ENCODE assay signal across 4 worm cellular contexts in genomic region chrX:876935-877334, ce11.
TF ChIP-seq lines count a peak whose summit lies in the region.

Gene ZC13.1, plus strand, starts transcription at chrX:877239.

TF ChIP-seq in whole organism, L2 larva, 48 proteins besides CTCF, POLR2A, EP300 and RAD21 (continued from another document):
- TF ChIP-seq C34F6.9 (tag; optimal IDR thresholded peaks at IDR 0.05; lab: Kevin White, UChicago) (peak; percentile 87), nhr-77 (tag; optimal IDR thresholded peaks at IDR 0.05; lab: Kevin White, UChicago) (no peak), unc-39 (tag; optimal IDR thresholded peaks at IDR 0.05; lab: Kevin White, UChicago) (no peak), nhr-25 (tag; optimal IDR thresholded peaks at IDR 0.05; lab: Kevin White, UChicago) (peak; percentile 69), aly-2 (tag; optimal IDR thresholded peaks at IDR 0.05; lab: Kevin White, UChicago) (no peak), sma-9 (GFP tag; optimal IDR thresholded peaks at IDR 0.05; lab: Kevin White, UChicago) (peak; percentile 60), sma-9 (tag; optimal IDR thresholded peaks at IDR 0.05; lab: Kevin White, UChicago) (no peak), unc-55 (GFP tag; optimal IDR thresholded peaks at IDR 0.05; lab: Kevin White, UChicago) (peak; percentile 80), lin-39 (tag; optimal IDR thresholded peaks at IDR 0.05; lab: Kevin White, UChicago) (no peak), lsy-2 (tag; optimal IDR thresholded peaks at IDR 0.05; lab: Kevin White, UChicago) (peak; percentile 6 to 67), ztf-4 (tag; optimal IDR thresholded peaks at IDR 0.05; lab: Kevin White, UChicago) (no peak), nhr-6 (tag; optimal IDR thresholded peaks at IDR 0.05; lab: Kevin White, UChicago) (no peak), egl-27 (tag; optimal IDR thresholded peaks at IDR 0.05; lab: Kevin White, UChicago) (peak; percentile 4), elt-1 (tag; optimal IDR thresholded peaks at IDR 0.05; lab: Kevin White, UChicago) (no peak), nhr-12 (tag; optimal IDR thresholded peaks at IDR 0.05; lab: Kevin White, UChicago) (no peak), nhr-237 (tag; optimal IDR thresholded peaks at IDR 0.05; lab: Kevin White, UChicago) (no peak), elt-3 (tag; optimal IDR thresholded peaks at IDR 0.05; lab: Kevin White, UChicago) (no peak), mab-5 (tag; optimal IDR thresholded peaks at IDR 0.05; lab: Kevin White, UChicago) (no peak), nhr-23 (tag; optimal IDR thresholded peaks at IDR 0.05; lab: Kevin White, UChicago) (no peak)
TF ChIP-seq in whole organism, L2 larva: peak in this region for 18.

TF ChIP-seq in whole organism, L4 larva, 104 proteins besides CTCF, POLR2A, EP300 and RAD21 (continued from another document):
- no peak for TF ChIP-seq lin-39 (tag; optimal IDR thresholded peaks at IDR 0.05; lab: Kevin White, UChicago)
- TF ChIP-seq mes-2 (tag; optimal IDR thresholded peaks at IDR 0.05; lab: Kevin White, UChicago; ENCODE audit: poor library complexity, severe bottlenecking): peak; percentile 81
- peak; percentile 50 for TF ChIP-seq hlh-30 (tag; optimal IDR thresholded peaks at IDR 0.05; lab: Kevin White, UChicago; ENCODE audit: insufficient read depth)
- peak; percentile 66 for TF ChIP-seq fkh-10 (GFP tag; optimal IDR thresholded peaks at IDR 0.05; lab: Kevin White, UChicago)
- no peak for TF ChIP-seq ceh-44 (GFP tag; IDR thresholded peaks at IDR 0.05; lab: Robert Waterston, UW)
- TF ChIP-seq madf-9 (GFP tag; conservative IDR thresholded peaks at IDR 0.05; lab: Robert Waterston, UW): no peak
- peak; percentile 65 for TF ChIP-seq pqm-1 (tag; optimal IDR thresholded peaks at IDR 0.05; lab: Kevin White, UChicago)
- peak; percentile 80 for TF ChIP-seq hmg-1.1 (GFP tag; IDR thresholded peaks at IDR 0.05; lab: Robert Waterston, UW)
- 0 out of 2 replicates have a peak, but pooled peaks have one; percentile 39 for TF ChIP-seq lim-7 (GFP tag; IDR thresholded peaks at IDR 0.05; lab: Robert Waterston, UW)
- TF ChIP-seq lin-13 (GFP tag; optimal IDR thresholded peaks at IDR 0.05; lab: Kevin White, UChicago): peak; percentile 45
- no peak for TF ChIP-seq ceh-32 (tag; optimal IDR thresholded peaks at IDR 0.05; lab: Kevin White, UChicago; ENCODE audit: poor library complexity)
- no peak for TF ChIP-seq nhr-25 (tag; optimal IDR thresholded peaks at IDR 0.05; lab: Kevin White, UChicago; ENCODE audit: borderline replicate concordance, insufficient read depth)
- TF ChIP-seq egl-43 (GFP tag; IDR thresholded peaks at IDR 0.05; lab: Robert Waterston, UW): 0 out of 2 replicates have a peak, but pooled peaks have one; percentile 5
TF ChIP-seq in whole organism, L4 larva: peak in this region for 27.

TF ChIP-seq in whole organism, late embryonic, 69 proteins besides CTCF, POLR2A, EP300 and RAD21 (continued from another document):
- no peak for TF ChIP-seq unc-86 (tag; optimal IDR thresholded peaks at IDR 0.05; lab: Kevin White, UChicago)
- TF ChIP-seq hlh-13 (GFP tag; optimal IDR thresholded peaks at IDR 0.05; lab: Kevin White, UChicago): no peak
- peak; percentile 80 for TF ChIP-seq sdc-2 (tag; optimal IDR thresholded peaks at IDR 0.05; lab: Kevin White, UChicago)
- no peak for TF ChIP-seq che-1 (tag; optimal IDR thresholded peaks at IDR 0.05; lab: Kevin White, UChicago)
- TF ChIP-seq ttx-3 (tag; optimal IDR thresholded peaks at IDR 0.05; lab: Kevin White, UChicago): no peak
- no peak for TF ChIP-seq C38D4.7 (GFP tag; optimal IDR thresholded peaks at IDR 0.05; lab: Kevin White, UChicago)
- TF ChIP-seq pros-1 (tag; optimal IDR thresholded peaks at IDR 0.05; lab: Kevin White, UChicago): peak; percentile 62
- TF ChIP-seq fkh-6 (tag; optimal IDR thresholded peaks at IDR 0.05; lab: Kevin White, UChicago): no peak
- TF ChIP-seq pag-3 (tag; optimal IDR thresholded peaks at IDR 0.05; lab: Kevin White, UChicago; ENCODE audit: borderline replicate concordance): no peak
- TF ChIP-seq hlh-15 (tag; optimal IDR thresholded peaks at IDR 0.05; lab: Kevin White, UChicago): no peak
- peak; percentile 8; the same call in 1 of the 2 replicates for TF ChIP-seq sox-2 (GFP tag; IDR thresholded peaks at IDR 0.05; lab: Robert Waterston, UW)
- no peak for TF ChIP-seq ama-1 (optimal IDR thresholded peaks at IDR 0.05; lab: Kevin White, UChicago)
- TF ChIP-seq ceh-48 (tag; optimal IDR thresholded peaks at IDR 0.05; lab: Kevin White, UChicago): no peak
- TF ChIP-seq lin-11 (tag; optimal IDR thresholded peaks at IDR 0.05; lab: Kevin White, UChicago): no peak
- TF ChIP-seq ceh-14 (tag; optimal IDR thresholded peaks at IDR 0.05; lab: Kevin White, UChicago): peak; percentile 30
- TF ChIP-seq nfya-1 (tag; optimal IDR thresholded peaks at IDR 0.05; lab: Kevin White, UChicago): peak; percentile 71
- TF ChIP-seq pat-9 (tag; optimal IDR thresholded peaks at IDR 0.05; lab: Kevin White, UChicago): no peak
- no peak for TF ChIP-seq T23F11.4 (GFP tag; optimal IDR thresholded peaks at IDR 0.05; lab: Kevin White, UChicago)
- TF ChIP-seq elt-2 (tag; optimal IDR thresholded peaks at IDR 0.05; lab: Kevin White, UChicago): peak; percentile 26
- peak; percentile 22 for TF ChIP-seq ceh-19 (GFP tag; optimal IDR thresholded peaks at IDR 0.05; lab: Kevin White, UChicago)
- TF ChIP-seq nhr-232 (tag; optimal IDR thresholded peaks at IDR 0.05; lab: Kevin White, UChicago): no peak
- TF ChIP-seq ceh-9 (tag; optimal IDR thresholded peaks at IDR 0.05; lab: Kevin White, UChicago): no peak
- no peak for TF ChIP-seq K09A11.1 (tag; optimal IDR thresholded peaks at IDR 0.05; lab: Kevin White, UChicago; ENCODE audit: insufficient read depth)
- TF ChIP-seq ceh-2 (tag; optimal IDR thresholded peaks at IDR 0.05; lab: Kevin White, UChicago): peak; percentile 33
- TF ChIP-seq fkh-10 (GFP tag; optimal IDR thresholded peaks at IDR 0.05; lab: Kevin White, UChicago): no peak
- no peak for TF ChIP-seq pha-2 (tag; optimal IDR thresholded peaks at IDR 0.05; lab: Kevin White, UChicago)
- TF ChIP-seq Y22D7AL.16 (tag; optimal IDR thresholded peaks at IDR 0.05; lab: Kevin White, UChicago): no peak
- TF ChIP-seq ref-2 (tag; optimal IDR thresholded peaks at IDR 0.05; lab: Kevin White, UChicago): peak; percentile 81
- TF ChIP-seq hlh-6 (tag; optimal IDR thresholded peaks at IDR 0.05; lab: Kevin White, UChicago): no peak
- no peak for TF ChIP-seq K02D7.2 (tag; optimal IDR thresholded peaks at IDR 0.05; lab: Kevin White, UChicago)
- TF ChIP-seq ceh-22 (tag; optimal IDR thresholded peaks at IDR 0.05; lab: Kevin White, UChicago): no peak
- TF ChIP-seq hlh-30 (tag; optimal IDR thresholded peaks at IDR 0.05; lab: Kevin White, UChicago; ENCODE audit: insufficient read depth): peak; percentile 2
- peak; percentile 6 for TF ChIP-seq C08G9.2 (tag; optimal IDR thresholded peaks at IDR 0.05; lab: Kevin White, UChicago)
- TF ChIP-seq lim-6 (tag; optimal IDR thresholded peaks at IDR 0.05; lab: Kevin White, UChicago): no peak
- TF ChIP-seq unc-3 (GFP tag; conservative IDR thresholded peaks at IDR 0.05; lab: Robert Waterston, UW): no peak
- TF ChIP-seq unc-3 (tag; optimal IDR thresholded peaks at IDR 0.05; lab: Kevin White, UChicago): no peak
- peak; percentile 61 for TF ChIP-seq rnt-1 (tag; optimal IDR thresholded peaks at IDR 0.05; lab: Kevin White, UChicago)
- TF ChIP-seq pax-1 (tag; optimal IDR thresholded peaks at IDR 0.05; lab: Kevin White, UChicago): peak; percentile 51
- TF ChIP-seq ceh-31 (tag; optimal IDR thresholded peaks at IDR 0.05; lab: Kevin White, UChicago): peak; percentile 85
- no peak for TF ChIP-seq fax-1 (tag; optimal IDR thresholded peaks at IDR 0.05; lab: Kevin White, UChicago)
- TF ChIP-seq ceh-18 (tag; optimal IDR thresholded peaks at IDR 0.05; lab: Kevin White, UChicago): peak; percentile 43
- TF ChIP-seq hlh-8 (tag; optimal IDR thresholded peaks at IDR 0.05; lab: Kevin White, UChicago): no peak
- no peak for TF ChIP-seq gmeb-2 (tag; optimal IDR thresholded peaks at IDR 0.05; lab: Kevin White, UChicago)

TF ChIP-seq in whole organism, mixed stage, embryonic, 35 proteins besides CTCF, POLR2A, EP300 and RAD21 (continued from another document):
- TF ChIP-seq sem-2 (GFP tag; optimal IDR thresholded peaks at IDR 0.05; lab: Kevin White, UChicago): peak; percentile 2
- TF ChIP-seq nhr-28 (tag; optimal IDR thresholded peaks at IDR 0.05; lab: Kevin White, UChicago): no peak
- TF ChIP-seq flh-1 (GFP tag; optimal IDR thresholded peaks at IDR 0.05; lab: Kevin White, UChicago): no peak
- TF ChIP-seq mab-5 (tag; optimal IDR thresholded peaks at IDR 0.05; lab: Kevin White, UChicago): no peak
- no peak for TF ChIP-seq ces-1 (GFP tag; optimal IDR thresholded peaks at IDR 0.05; lab: Kevin White, UChicago)
- TF ChIP-seq sptf-1 (tag; optimal IDR thresholded peaks at IDR 0.05; lab: Kevin White, UChicago): peak; percentile 60
